Fruit fly (Drosophila melanogaster): ENCODE measurements around the gene nab.

dm6 chr3L:4158361-4158760, 2.4 kb downstream of the nab start:
- TF ChIP-seq CG12605 (GFP tag; IDR thresholded peaks at IDR 0.05) (peak; percentile 20; the same call in 1 of the 2 replicates), CG4496 (GFP tag; IDR thresholded peaks at IDR 0.05) (peak; percentile 69; the same call in 1 of the 3 replicates), EcR (GFP tag; optimal IDR thresholded peaks at IDR 0.05) (no peak), D1 (tag; optimal IDR thresholded peaks at IDR 0.05) (peak; percentile 63), CG34367 (tag; optimal IDR thresholded peaks at IDR 0.05) (peak; percentile 70), CG15710 (tag; optimal IDR thresholded peaks at IDR 0.05) (peak; percentile 79)
